Worm (Caenorhabditis elegans) whole organism, late embryonic: ENCODE data around the gene ZK228.1.

Experiments used
- K09A11.1 ChIP-seq: sonication (generic microtip); optimal IDR thresholded peaks from 2 replicates; lab custom pipeline; 2017; ENCODE audit warnings: antibody characterized with exemption, mild to moderate bottlenecking, missing genetic modification characterization, missing compliant biosample characterization; ENCODE audit not compliant: insufficient read depth
- unc-42 ChIP-seq: sonication (generic microtip); optimal IDR thresholded peaks from 2 replicates; lab custom pipeline; 2016; ENCODE audit warnings: missing genotype, missing genetic modification characterization, missing compliant biosample characterization

Gene ZK228.1

DNA sequence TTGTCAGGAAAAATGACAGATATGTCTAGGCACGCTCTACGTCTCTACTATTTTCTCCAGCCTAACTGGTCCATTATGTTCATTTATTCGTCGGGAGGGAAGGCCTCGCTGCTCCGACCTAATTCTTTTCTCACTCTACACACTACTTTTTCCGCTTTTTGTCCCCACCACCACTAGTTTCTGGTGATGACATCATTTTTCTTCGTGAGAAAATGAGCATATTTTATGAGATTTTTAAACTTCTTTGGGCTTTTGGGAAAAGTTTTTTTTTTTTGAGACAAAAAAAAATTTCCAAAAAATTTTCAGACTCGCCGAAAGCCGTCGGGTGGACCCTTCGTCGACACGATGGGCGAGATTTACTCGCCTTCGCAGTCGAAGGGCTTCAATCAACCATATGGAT, 47.7 kb downstream of the ZK228.1 start, which contains the start of gene slo-1:
Gene slo-1, plus strand, starts transcription at position 301 of the 400 bp plus-strand sequence.
- peak; percentile 6 for TF ChIP-seq unc-42 (tag; lab: Kevin White, UChicago)
- no peak for TF ChIP-seq K09A11.1 (tag; lab: Kevin White, UChicago)
